Fruit fly (Drosophila melanogaster): ENCODE measurements around the gene CG31365.

The CG31365 gene

DNA sequence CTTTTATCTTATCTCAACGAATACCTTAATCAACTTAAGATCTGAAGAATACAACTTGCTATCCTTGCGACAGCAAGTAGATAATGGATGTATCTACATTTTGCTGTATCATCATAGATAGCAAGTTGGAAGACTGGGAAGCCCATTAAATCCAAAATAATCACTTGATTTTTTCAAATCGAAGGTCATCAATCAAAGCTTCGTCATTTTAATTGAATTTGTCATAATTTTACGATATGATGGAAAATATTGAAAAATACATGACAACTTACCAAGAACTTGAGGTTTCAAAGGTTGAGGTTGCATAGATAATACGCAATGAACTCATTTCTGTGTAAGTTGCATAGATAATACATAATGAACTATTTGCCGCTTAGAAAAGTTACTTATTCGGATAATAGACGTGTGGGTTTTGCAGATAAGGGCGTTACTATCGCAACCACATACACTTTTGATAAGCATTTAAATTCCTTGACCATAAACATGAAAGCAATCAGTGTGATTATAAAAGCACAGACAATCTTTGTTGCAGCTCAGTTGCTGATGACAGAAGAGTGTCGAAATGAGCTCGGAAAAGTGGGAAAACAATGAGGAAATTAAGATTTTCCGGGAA is 28.9 kb downstream of the CG31365 start, which contains the start of gene CG6733:
TSS of gene CG6733 (plus strand) at position 532 of the 613 bp plus-strand sequence.
- TF ChIP-seq CG4496 (GFP tag; IDR thresholded peaks at IDR 0.05): no peak
- TF ChIP-seq CG34367 (tag; optimal IDR thresholded peaks at IDR 0.05): no peak
- TF ChIP-seq CG17806 (tag; optimal IDR thresholded peaks at IDR 0.05): no peak
- no peak for TF ChIP-seq Snoo (tag; optimal IDR thresholded peaks at IDR 0.05)
- no peak for TF ChIP-seq CG14655 (GFP tag; optimal IDR thresholded peaks at IDR 0.05)
- no peak for TF ChIP-seq Pif1A (GFP tag; optimal IDR thresholded peaks at IDR 0.05)
- no peak for TF ChIP-seq Ets98B (GFP tag; IDR thresholded peaks at IDR 0.05)
- TF ChIP-seq EcR (GFP tag; optimal IDR thresholded peaks at IDR 0.05): no peak
- no peak for TF ChIP-seq fd96Ca (GFP tag; IDR thresholded peaks at IDR 0.05)
- no peak for TF ChIP-seq gl (tag; optimal IDR thresholded peaks at IDR 0.05)
- no peak for TF ChIP-seq CG12605 (GFP tag; IDR thresholded peaks at IDR 0.05)
- no peak for TF ChIP-seq CG10348 (GFP tag; IDR thresholded peaks at IDR 0.05)

- no peak for TF ChIP-seq CG8159 (tag; optimal IDR thresholded peaks at IDR 0.05)
- no peak for TF ChIP-seq EcR (GFP tag; optimal IDR thresholded peaks at IDR 0.05)
- no peak for TF ChIP-seq CG15710 (tag; optimal IDR thresholded peaks at IDR 0.05)
- TF ChIP-seq CG9948 (tag; optimal IDR thresholded peaks at IDR 0.05): no peak
- no peak for TF ChIP-seq Ets98B (GFP tag; IDR thresholded peaks at IDR 0.05)
- no peak for TF ChIP-seq fd96Ca (GFP tag; IDR thresholded peaks at IDR 0.05)
- TF ChIP-seq CG13204 (GFP tag; optimal IDR thresholded peaks at IDR 0.05): no peak
- no peak for TF ChIP-seq rn (GFP tag; IDR thresholded peaks at IDR 0.05)
- no peak for TF ChIP-seq Pif1B (GFP tag; optimal IDR thresholded peaks at IDR 0.05)
- TF ChIP-seq CG12605 (GFP tag; IDR thresholded peaks at IDR 0.05): no peak
- TF ChIP-seq CG32121 (GFP tag; IDR thresholded peaks at IDR 0.05): no peak
- no peak for TF ChIP-seq D1 (tag; optimal IDR thresholded peaks at IDR 0.05)
- no peak for TF ChIP-seq CG10348 (GFP tag; IDR thresholded peaks at IDR 0.05)
- TF ChIP-seq gl (tag; optimal IDR thresholded peaks at IDR 0.05): no peak
These were observed 30.9 kb downstream of the CG31365 start, which contains the start of gene CG17109 for dm6 chr3R:23095346-23095745. CG17109 (plus strand) TSS chr3R:23095690.

DNA sequence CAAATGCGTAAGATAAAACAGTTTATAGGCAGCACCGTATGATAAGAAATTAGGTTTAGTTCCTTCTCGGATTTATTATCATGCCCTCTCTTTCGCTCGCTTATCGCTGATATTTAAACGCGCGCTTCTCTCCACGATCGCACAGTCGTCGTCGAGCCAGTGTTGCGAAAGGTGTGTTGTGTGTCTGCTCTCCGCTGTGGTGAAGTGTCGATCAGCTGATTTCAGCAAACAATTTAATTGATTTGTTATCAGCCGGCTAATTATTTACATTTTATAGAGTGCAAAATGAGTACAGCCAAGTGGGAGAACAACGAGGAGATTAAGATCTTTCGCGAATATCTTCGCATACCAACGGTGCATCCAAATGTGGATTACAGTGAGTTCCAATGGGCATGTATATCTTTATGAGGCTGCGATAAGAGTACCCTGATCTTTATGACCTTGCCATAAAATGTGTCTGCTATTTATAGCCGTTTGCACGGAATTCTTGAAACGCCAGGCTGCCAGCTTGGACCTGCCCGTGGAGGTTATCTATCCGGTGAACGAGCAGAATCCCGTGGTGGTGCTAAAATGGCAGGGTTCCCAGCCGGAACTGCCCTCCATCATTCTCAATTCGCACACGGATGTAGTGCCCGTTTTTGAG is 34.5 kb downstream of the CG31365 start, which contains the start of the genes CG17110 and CG6726:
TSS of gene CG17110 (plus strand) at position 139 of the 643 bp plus-strand sequence.
TSS of gene CG6726 (plus strand) at position 139 of the 643 bp plus-strand sequence.
- TF ChIP-seq gl (tag; optimal IDR thresholded peaks at IDR 0.05) (no peak), CG14655 (GFP tag; optimal IDR thresholded peaks at IDR 0.05) (no peak), CG8301 (tag; optimal IDR thresholded peaks at IDR 0.05) (no peak), CG13204 (GFP tag; optimal IDR thresholded peaks at IDR 0.05) (no peak), CG12605 (GFP tag; IDR thresholded peaks at IDR 0.05) (no peak), CG15710 (tag; optimal IDR thresholded peaks at IDR 0.05) (no peak), fd96Ca (GFP tag; IDR thresholded peaks at IDR 0.05) (no peak), EcR (GFP tag; optimal IDR thresholded peaks at IDR 0.05) (no peak), CG8159 (tag; optimal IDR thresholded peaks at IDR 0.05) (no peak)

- no peak for TF ChIP-seq CG9948 (tag; optimal IDR thresholded peaks at IDR 0.05)
- no peak for TF ChIP-seq CG12605 (GFP tag; IDR thresholded peaks at IDR 0.05)
- TF ChIP-seq EcR (GFP tag; optimal IDR thresholded peaks at IDR 0.05): no peak
- TF ChIP-seq fd96Ca (GFP tag; IDR thresholded peaks at IDR 0.05): no peak
- no peak for TF ChIP-seq D1 (tag; optimal IDR thresholded peaks at IDR 0.05)
- TF ChIP-seq CG10348 (GFP tag; IDR thresholded peaks at IDR 0.05): no peak
- TF ChIP-seq CG32121 (GFP tag; IDR thresholded peaks at IDR 0.05): no peak
- no peak for TF ChIP-seq CG14655 (GFP tag; optimal IDR thresholded peaks at IDR 0.05)
- TF ChIP-seq CG17806 (tag; optimal IDR thresholded peaks at IDR 0.05): no peak
- TF ChIP-seq CG8159 (tag; optimal IDR thresholded peaks at IDR 0.05): no peak
These were observed 38.0 kb downstream of the CG31365 start for dm6 chr3R:23088252-23088651.

DNA sequence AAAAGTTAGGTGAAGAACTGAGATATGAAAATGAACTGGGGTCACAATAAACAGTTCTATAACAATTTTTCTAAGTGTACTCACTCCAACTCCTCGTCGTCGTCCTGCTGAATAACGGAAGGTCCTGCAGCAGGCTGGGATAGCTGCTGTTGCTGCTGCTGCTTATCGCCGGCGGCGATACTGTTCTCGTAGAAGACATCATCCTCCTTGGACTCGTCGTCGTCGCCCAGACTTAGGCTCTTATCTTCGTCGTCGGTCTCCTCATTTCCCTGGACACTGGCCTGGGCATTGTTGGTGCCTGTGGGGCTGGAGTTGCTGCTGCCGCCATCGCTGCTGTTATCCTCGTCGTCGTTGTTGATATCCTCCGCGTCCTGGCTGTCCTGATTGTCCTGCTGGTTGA is 45.0 kb downstream of the CG31365 start:
- no peak for TF ChIP-seq CG10348 (GFP tag; IDR thresholded peaks at IDR 0.05)
- no peak for TF ChIP-seq rn (GFP tag; IDR thresholded peaks at IDR 0.05)
- no peak for TF ChIP-seq fd96Ca (GFP tag; IDR thresholded peaks at IDR 0.05)
- TF ChIP-seq Snoo (tag; optimal IDR thresholded peaks at IDR 0.05): no peak
- no peak for TF ChIP-seq D1 (tag; optimal IDR thresholded peaks at IDR 0.05)
- TF ChIP-seq Ets98B (GFP tag; IDR thresholded peaks at IDR 0.05): no peak
- TF ChIP-seq CG9948 (tag; optimal IDR thresholded peaks at IDR 0.05): no peak
- TF ChIP-seq CG15710 (tag; optimal IDR thresholded peaks at IDR 0.05): no peak
- no peak for TF ChIP-seq CG4496 (GFP tag; IDR thresholded peaks at IDR 0.05)
- TF ChIP-seq CG34367 (tag; optimal IDR thresholded peaks at IDR 0.05): no peak
- TF ChIP-seq CG32121 (GFP tag; IDR thresholded peaks at IDR 0.05): no peak
- TF ChIP-seq CG8301 (tag; optimal IDR thresholded peaks at IDR 0.05): no peak
- TF ChIP-seq CG17806 (tag; optimal IDR thresholded peaks at IDR 0.05): no peak
- no peak for TF ChIP-seq CG12605 (GFP tag; IDR thresholded peaks at IDR 0.05)
- TF ChIP-seq gl (tag; optimal IDR thresholded peaks at IDR 0.05): no peak
- TF ChIP-seq EcR (GFP tag; optimal IDR thresholded peaks at IDR 0.05): no peak

- TF ChIP-seq Ets98B (GFP tag; IDR thresholded peaks at IDR 0.05) (no peak), CG17806 (tag; optimal IDR thresholded peaks at IDR 0.05) (no peak), Pif1B (GFP tag; optimal IDR thresholded peaks at IDR 0.05) (no peak), EcR (GFP tag; optimal IDR thresholded peaks at IDR 0.05) (no peak), gl (tag; optimal IDR thresholded peaks at IDR 0.05) (no peak), CG10348 (GFP tag; IDR thresholded peaks at IDR 0.05) (no peak), fd96Ca (GFP tag; IDR thresholded peaks at IDR 0.05) (no peak), CG14655 (GFP tag; optimal IDR thresholded peaks at IDR 0.05) (no peak), CG8301 (tag; optimal IDR thresholded peaks at IDR 0.05) (no peak), CG32121 (GFP tag; IDR thresholded peaks at IDR 0.05) (no peak), CG34367 (tag; optimal IDR thresholded peaks at IDR 0.05) (no peak), CG9948 (tag; optimal IDR thresholded peaks at IDR 0.05) (no peak), CG4496 (GFP tag; IDR thresholded peaks at IDR 0.05) (no peak), rn (GFP tag; IDR thresholded peaks at IDR 0.05) (no peak)
These were observed 51.7 kb downstream of the CG31365 start for dm6 chr3R:23074480-23074879.

Data from whole organism, pupa.